Fruit fly (Drosophila melanogaster) whole organism, adult: Measurements from ENCODE around the gene hop.

ENCODE experiments used
- CG11617 ChIP-seq: fragments of 200-800 bp; sonication (Bioruptor generic); optimal IDR thresholded peaks from 2 replicates; lab custom pipeline; 2017; ENCODE audit warnings: mild to moderate bottlenecking, missing biosample characterization, missing genetic modification reagents, missing genetic modification characterization
- CG12768 ChIP-seq: fragments of 200-800 bp; sonication (Bioruptor generic); optimal IDR thresholded peaks from 2 replicates; lab custom pipeline; 2017; ENCODE audit warnings: missing biosample characterization, missing genetic modification characterization, mild to moderate bottlenecking, moderate library complexity, missing genetic modification reagents
- CG14711 ChIP-seq: fragments of 200-800 bp; sonication (Bioruptor generic); optimal IDR thresholded peaks from 2 replicates; lab custom pipeline; 2018; ENCODE audit warnings: missing biosample characterization, mild to moderate bottlenecking, missing genetic modification characterization, moderate library complexity
- CG1620 ChIP-seq: fragments of 200-800 bp; sonication (Bioruptor generic); optimal IDR thresholded peaks from 2 replicates; lab custom pipeline; 2016; ENCODE audit warnings: missing biosample characterization, missing genetic modification characterization
- CG33017 ChIP-seq: fragments of 200-800 bp; sonication (Bioruptor generic); optimal IDR thresholded peaks from 2 replicates; lab custom pipeline; 2018; ENCODE audit warnings: missing biosample characterization, mild to moderate bottlenecking, missing genetic modification characterization, moderate library complexity
- CG5204 ChIP-seq: fragments of 200-800 bp; sonication (Bioruptor generic); optimal IDR thresholded peaks from 2 replicates; lab custom pipeline; 2016; ENCODE audit warnings: missing biosample characterization, missing genetic modification characterization
- CG7045 ChIP-seq: fragments of 200-800 bp; sonication (Bioruptor generic); optimal IDR thresholded peaks from 2 replicates; lab custom pipeline; 2017; ENCODE audit warnings: missing biosample characterization, mild to moderate bottlenecking, missing genetic modification characterization
- CG7101 ChIP-seq: fragments of 200-800 bp; sonication (Bioruptor generic); optimal IDR thresholded peaks from 2 replicates; lab custom pipeline; 2018; ENCODE audit warnings: missing biosample characterization, mild to moderate bottlenecking, missing genetic modification characterization, moderate library complexity
- Clk ChIP-seq: fragments of 200-800 bp; sonication (Bioruptor generic); optimal IDR thresholded peaks from 2 replicates; lab custom pipeline; 2017; ENCODE audit warnings: missing biosample characterization, missing genetic modification characterization
- Crg-1 ChIP-seq: fragments of 200-800 bp; sonication (Bioruptor generic); optimal IDR thresholded peaks from 2 replicates; lab custom pipeline; 2016; ENCODE audit warnings: missing biosample characterization, missing genetic modification characterization
- Hr96 ChIP-seq: fragments of 200-800 bp; sonication (Bioruptor generic); optimal IDR thresholded peaks from 2 replicates; lab custom pipeline; 2016; ENCODE audit warnings: missing biosample characterization, missing genetic modification characterization
- Mnt ChIP-seq: fragments of 200-800 bp; sonication (Bioruptor generic); optimal IDR thresholded peaks from 2 replicates; lab custom pipeline; 2016; ENCODE audit warnings: missing biosample characterization, mild to moderate bottlenecking, missing genetic modification characterization
- bab1 ChIP-seq: fragments of 200-800 bp; sonication (Bioruptor generic); optimal IDR thresholded peaks from 3 replicates; lab custom pipeline; 2019; ENCODE audit warnings: missing biosample characterization, mild to moderate bottlenecking, missing genetic modification characterization, moderate library complexity
- cic ChIP-seq: fragments of 200-800 bp; sonication (Bioruptor generic); optimal IDR thresholded peaks from 2 replicates; lab custom pipeline; 2017; ENCODE audit warnings: missing biosample characterization, mild to moderate bottlenecking, missing genetic modification characterization, moderate library complexity
- cnc ChIP-seq, 2 experiments: fragments of >200 bp; optimal IDR thresholded peaks; 2 replicates each; lab custom pipeline; 2017
- kay ChIP-seq: fragments of 200-800 bp; sonication (Bioruptor generic); peaks from one replicate; lab custom pipeline; 2016; ENCODE audit warnings: missing biosample characterization, missing genetic modification characterization, borderline replicate concordance
- ovo ChIP-seq: fragments of 200-800 bp; sonication (Bioruptor generic); optimal IDR thresholded peaks from 2 replicates; lab custom pipeline; 2016; ENCODE audit warnings: missing biosample characterization, missing genetic modification characterization
- pad ChIP-seq: fragments of 200-800 bp; sonication (Bioruptor generic); optimal IDR thresholded peaks from 3 replicates; lab custom pipeline; 2017; ENCODE audit warnings: missing biosample characterization, missing genetic modification characterization, mild to moderate bottlenecking, moderate library complexity, missing genetic modification reagents
- tj ChIP-seq: fragments of 200-800 bp; sonication (Bioruptor generic); optimal IDR thresholded peaks from 3 replicates; lab custom pipeline; 2017; ENCODE audit warnings: missing biosample characterization, mild to moderate bottlenecking, missing genetic modification characterization, moderate library complexity
- toe ChIP-seq: fragments of 200-800 bp; sonication (Bioruptor generic); optimal IDR thresholded peaks from 2 replicates; lab custom pipeline; 2016; ENCODE audit warnings: missing biosample characterization, missing genetic modification characterization

Gene hop

dm6 chrX:11372764-11373712 is 5.1 kb upstream of the hop start:
- peak; percentile 53 for TF ChIP-seq pad
- TF ChIP-seq CG12768 (GFP tag; lab: Kevin White, UChicago): no peak
- peak; percentile 52 for TF ChIP-seq Crg-1 (GFP tag; lab: Kevin White, UChicago)
- TF ChIP-seq CG11617 (GFP tag; lab: Kevin White, UChicago): peak; percentile 55
- peak; percentile 98 for TF ChIP-seq tj
- no peak for TF ChIP-seq kay (GFP tag; lab: Kevin White, UChicago)
- TF ChIP-seq CG5204 (GFP tag; lab: Kevin White, UChicago): no peak
- no peak for TF ChIP-seq ovo
- TF ChIP-seq toe: no peak
- TF ChIP-seq Mnt: peak; percentile 29
- peak; percentile 68 for TF ChIP-seq CG1620
- TF ChIP-seq cic (GFP tag; lab: Kevin White, UChicago): no peak
- peak; percentile 58 for TF ChIP-seq CG14711
- no peak for TF ChIP-seq CG33017 (tag; lab: Kevin White, UChicago)
- peak; percentile 68 for TF ChIP-seq CG7101 (tag; lab: Kevin White, UChicago)
- no peak for TF ChIP-seq Hr96 (GFP tag; lab: Kevin White, UChicago)
- TF ChIP-seq CG7045 (GFP tag; lab: Kevin White, UChicago): no peak
- TF ChIP-seq bab1: peak; percentile 95

- TF ChIP-seq Hr96 (GFP tag; lab: Kevin White, UChicago) (no peak), CG7045 (GFP tag; lab: Kevin White, UChicago) (no peak), pad (no peak), cic (GFP tag; lab: Kevin White, UChicago) (no peak), Crg-1 (GFP tag; lab: Kevin White, UChicago) (no peak), CG12768 (GFP tag; lab: Kevin White, UChicago) (no peak), toe (no peak), CG14711 (no peak), tj (no peak), Clk (no peak), cnc (optimal IDR thresholded peaks at IDR 0.05; lab: Kevin White, UChicago) (no peak), CG5204 (GFP tag; lab: Kevin White, UChicago) (no peak)
Observed at dm6 chrX:11371613-11372012, 3.7 kb upstream of the hop start.

- TF ChIP-seq CG7101 (tag; lab: Kevin White, UChicago) (peak; percentile 11), kay (GFP tag; lab: Kevin White, UChicago) (no peak), Crg-1 (GFP tag; lab: Kevin White, UChicago) (no peak), bab1 (no peak), CG7045 (GFP tag; lab: Kevin White, UChicago) (peak; percentile 22), toe (no peak), CG11617 (GFP tag; lab: Kevin White, UChicago) (no peak), CG33017 (tag; lab: Kevin White, UChicago) (peak; percentile 33), pad (no peak)
Observed at dm6 chrX:11370792-11371191, 2.9 kb upstream of the hop start.

- TF ChIP-seq cnc (optimal IDR thresholded peaks at IDR 0.05; lab: Kevin White, UChicago): no peak
- peak; percentile 51 for TF ChIP-seq bab1
- no peak for TF ChIP-seq CG7101 (tag; lab: Kevin White, UChicago)
- no peak for TF ChIP-seq CG1620
Observed at dm6 chrX:11369374-11369773, 1.5 kb upstream of the hop start, which contains the start of gene dlg1. dlg1 (plus strand) TSS chrX:11369665.

dm6 chrX:11359081-11359481 is 8.8 kb downstream of the hop start, which contains the start of gene Pa1:
Pa1 (plus strand) TSS chrX:11359236.
- TF ChIP-seq CG33017 (tag; lab: Kevin White, UChicago) (no peak), CG1620 (peak; percentile 15), pad (peak; percentile 31), cnc (optimal IDR thresholded peaks at IDR 0.05; lab: Kevin White, UChicago) (no peak), cic (GFP tag; lab: Kevin White, UChicago) (peak; percentile 1), CG5204 (GFP tag; lab: Kevin White, UChicago) (no peak), Mnt (peak; percentile 24), CG11617 (GFP tag; lab: Kevin White, UChicago) (no peak), bab1 (peak; percentile 81), Hr96 (GFP tag; lab: Kevin White, UChicago) (no peak), Crg-1 (GFP tag; lab: Kevin White, UChicago) (peak; percentile 33), kay (GFP tag; lab: Kevin White, UChicago) (no peak), CG7101 (tag; lab: Kevin White, UChicago) (peak; percentile 43)

- TF ChIP-seq pad: no peak
- no peak for TF ChIP-seq kay (GFP tag; lab: Kevin White, UChicago)
- no peak for TF ChIP-seq CG1620
- no peak for TF ChIP-seq cnc (optimal IDR thresholded peaks at IDR 0.05; lab: Kevin White, UChicago)
- no peak for TF ChIP-seq Hr96 (GFP tag; lab: Kevin White, UChicago)
- no peak for TF ChIP-seq CG7045 (GFP tag; lab: Kevin White, UChicago)
- TF ChIP-seq Crg-1 (GFP tag; lab: Kevin White, UChicago): no peak
- no peak for TF ChIP-seq ovo
- TF ChIP-seq Mnt: no peak
- no peak for TF ChIP-seq CG7101 (tag; lab: Kevin White, UChicago)
- no peak for TF ChIP-seq CG11617 (GFP tag; lab: Kevin White, UChicago)
- no peak for TF ChIP-seq tj
- no peak for TF ChIP-seq CG5204 (GFP tag; lab: Kevin White, UChicago)
- no peak for TF ChIP-seq CG12768 (GFP tag; lab: Kevin White, UChicago)
- TF ChIP-seq CG33017 (tag; lab: Kevin White, UChicago): no peak
- no peak for TF ChIP-seq cic (GFP tag; lab: Kevin White, UChicago)
- TF ChIP-seq CG14711: no peak
- TF ChIP-seq toe: no peak
- TF ChIP-seq bab1: no peak
Observed at dm6 chrX:11356648-11357047, 11.2 kb downstream of the hop start.
